Fruit fly (Drosophila melanogaster): ENCODE results near the gene LeuRS-m.

Gene LeuRS-m

dm6 chr3L:4825584-4825983, at the start of gene LeuRS-m, which contains the start of gene Dhc64C:
Gene LeuRS-m, plus strand, starts transcription at chr3L:4825853.
Gene Dhc64C, minus strand, starts transcription at chr3L:4825687.
- TF ChIP-seq CTCF (optimal IDR thresholded peaks at IDR 0.05) (peak; percentile 45 to 54), CG8478 (optimal IDR thresholded peaks at IDR 0.05) (no peak)

dm6 chr3L:4776432-4776831, 49.2 kb upstream of the LeuRS-m start:
- peak; percentile 30 to 55 for TF ChIP-seq CTCF (optimal IDR thresholded peaks at IDR 0.05)
- TF ChIP-seq CG8478 (optimal IDR thresholded peaks at IDR 0.05), result no peak

dm6 chr3L:4800641-4801040, 25.0 kb upstream of the LeuRS-m start:
- TF ChIP-seq CTCF (optimal IDR thresholded peaks at IDR 0.05) (peak; percentile 41), CG8478 (optimal IDR thresholded peaks at IDR 0.05) (no peak)

dm6 chr3L:4805174-4805573, 20.5 kb upstream of the LeuRS-m start, which contains the start of gene CG7509:
Gene CG7509, minus strand, starts transcription at chr3L:4805274.
- TF ChIP-seq CTCF (optimal IDR thresholded peaks at IDR 0.05), result no peak
- no peak for TF ChIP-seq CG8478 (optimal IDR thresholded peaks at IDR 0.05)

- TF ChIP-seq CG8478 (optimal IDR thresholded peaks at IDR 0.05) (no peak), CTCF (optimal IDR thresholded peaks at IDR 0.05) (peak; percentile 78 to 87)
Measured at dm6 chr3L:4805751-4806150, 19.9 kb upstream of the LeuRS-m start.

- TF ChIP-seq CG8478 (optimal IDR thresholded peaks at IDR 0.05), result no peak
- no peak for TF ChIP-seq CTCF (optimal IDR thresholded peaks at IDR 0.05)
Measured at dm6 chr3L:4807306-4807705, 18.3 kb upstream of the LeuRS-m start, which contains the start of gene CG18808. Gene CG18808, minus strand, starts transcription at chr3L:4807406.

- TF ChIP-seq CTCF (optimal IDR thresholded peaks at IDR 0.05) (no peak), CG8478 (optimal IDR thresholded peaks at IDR 0.05) (no peak)
Measured at dm6 chr3L:4814184-4814583, 11.5 kb upstream of the LeuRS-m start.

- TF ChIP-seq CG8478 (optimal IDR thresholded peaks at IDR 0.05) (no peak), CTCF (optimal IDR thresholded peaks at IDR 0.05) (no peak)
Measured at dm6 chr3L:4824356-4825138, 1.1 kb upstream of the LeuRS-m start.

dm6 chr3L:4833491-4833890, 7.8 kb downstream of the LeuRS-m start, which contains the start of gene CG13708:
Gene CG13708, minus strand, starts transcription at chr3L:4833591.
- TF ChIP-seq CG8478 (optimal IDR thresholded peaks at IDR 0.05) (no peak), CTCF (optimal IDR thresholded peaks at IDR 0.05) (no peak)

- TF ChIP-seq CG8478 (optimal IDR thresholded peaks at IDR 0.05), result no peak
- no peak for TF ChIP-seq CTCF (optimal IDR thresholded peaks at IDR 0.05)
Measured at dm6 chr3L:4835005-4835404, 9.4 kb downstream of the LeuRS-m start.

- no peak for TF ChIP-seq CTCF (optimal IDR thresholded peaks at IDR 0.05)
- TF ChIP-seq CG8478 (optimal IDR thresholded peaks at IDR 0.05), result no peak
Measured at dm6 chr3L:4836353-4836752, 10.7 kb downstream of the LeuRS-m start.

dm6 chr3L:4840039-4840939, 14.6 kb downstream of the LeuRS-m start, which contains the start of gene CG13707:
Gene CG13707, minus strand, starts transcription at chr3L:4840108.
- TF ChIP-seq CTCF (optimal IDR thresholded peaks at IDR 0.05), result peak; percentile 55 to 77
- TF ChIP-seq CG8478 (optimal IDR thresholded peaks at IDR 0.05), result no peak

- no peak for TF ChIP-seq CTCF (optimal IDR thresholded peaks at IDR 0.05)
- no peak for TF ChIP-seq CG8478 (optimal IDR thresholded peaks at IDR 0.05)
Measured at dm6 chr3L:4842710-4843109, 17.1 kb downstream of the LeuRS-m start.

- TF ChIP-seq CTCF (optimal IDR thresholded peaks at IDR 0.05), result no peak
- no peak for TF ChIP-seq CG8478 (optimal IDR thresholded peaks at IDR 0.05)
Measured at dm6 chr3L:4843428-4843827, 17.8 kb downstream of the LeuRS-m start.

- no peak for TF ChIP-seq CTCF (optimal IDR thresholded peaks at IDR 0.05)
- no peak for TF ChIP-seq CG8478 (optimal IDR thresholded peaks at IDR 0.05)
Measured at dm6 chr3L:4844792-4845191, 19.1 kb downstream of the LeuRS-m start.

All from S2 (cell line).